Fruit fly (Drosophila melanogaster) whole organism, embryonic: ENCODE data around the gene Nnp-1.

ENCODE experiments used
- Ada2b ChIP-seq: fragments of 200-800 bp; sonication (Bioruptor generic); IDR thresholded peaks from 2 replicates; pipeline ENCODE4 v1.3.6; 2022; ENCODE audit warnings: missing biosample characterization, missing genetic modification characterization
- Blimp-1 ChIP-seq: fragments of 200-800 bp; sonication (Bioruptor generic); optimal IDR thresholded peaks from 3 replicates; lab custom pipeline; 2018; ENCODE audit warnings: missing biosample characterization, missing genetic modification characterization, mild to moderate bottlenecking, moderate library complexity, missing genetic modification reagents
- CG10147 ChIP-seq: fragments of 200-800 bp; sonication (Bioruptor generic); optimal IDR thresholded peaks from 2 replicates; lab custom pipeline; 2019; ENCODE audit warnings: missing biosample characterization, mild to moderate bottlenecking, missing genetic modification characterization, moderate library complexity
- CG11093 ChIP-seq: fragments of 200-800 bp; sonication (Bioruptor generic); IDR thresholded peaks from 3 replicates; pipeline ENCODE4 v1.3.6; 2022; ENCODE audit warnings: missing biosample characterization, missing genetic modification characterization
- CG11695 ChIP-seq: fragments of 200-800 bp; sonication (Bioruptor generic); IDR thresholded peaks from 3 replicates; pipeline ENCODE4 v1.3.6; 2022; ENCODE audit warnings: missing biosample characterization, missing genetic modification characterization
- CG12071 ChIP-seq: fragments of 200-800 bp; sonication (Bioruptor generic); optimal IDR thresholded peaks from 3 replicates; lab custom pipeline; 2018; ENCODE audit warnings: missing biosample characterization, mild to moderate bottlenecking, missing genetic modification characterization
- CG1233 ChIP-seq: fragments of 200-800 bp; sonication (Bioruptor generic); optimal IDR thresholded peaks from 4 replicates; lab custom pipeline; 2018; ENCODE audit warnings: missing biosample characterization, mild to moderate bottlenecking, missing genetic modification characterization
- CG12942 ChIP-seq: fragments of 200-800 bp; sonication (Bioruptor generic); optimal IDR thresholded peaks from 3 replicates; lab custom pipeline; 2016; ENCODE audit warnings: missing biosample characterization, missing genetic modification characterization
- CG13123 ChIP-seq: fragments of 200-800 bp; sonication (Bioruptor generic); optimal IDR thresholded peaks from 2 replicates; lab custom pipeline; 2016; ENCODE audit warnings: missing biosample characterization, missing genetic modification characterization
- CG13424 ChIP-seq: fragments of 200-800 bp; sonication (Bioruptor generic); optimal IDR thresholded peaks from 2 replicates; lab custom pipeline; 2019; ENCODE audit warnings: missing biosample characterization, mild to moderate bottlenecking, missing genetic modification characterization, moderate library complexity
- CG14860 ChIP-seq: fragments of 200-800 bp; sonication (Bioruptor generic); IDR thresholded peaks from 3 replicates; pipeline ENCODE4 v1.3.6; 2022; ENCODE audit warnings: missing biosample characterization, missing genetic modification characterization; ENCODE audit not compliant: partially characterized antibody
- CG15514 ChIP-seq: fragments of 200-800 bp; sonication (Bioruptor generic); optimal IDR thresholded peaks from 3 replicates; lab custom pipeline; 2017; ENCODE audit warnings: missing biosample characterization, missing genetic modification characterization, mild to moderate bottlenecking, moderate library complexity, missing genetic modification reagents
- CG17568 ChIP-seq: fragments of 200-800 bp; sonication (Bioruptor generic); optimal IDR thresholded peaks from 2 replicates; lab custom pipeline; 2018; ENCODE audit warnings: missing biosample characterization, mild to moderate bottlenecking, missing genetic modification characterization, moderate library complexity
- CG17802 ChIP-seq: fragments of 200-800 bp; sonication (Bioruptor generic); optimal IDR thresholded peaks from 2 replicates; lab custom pipeline; 2018; ENCODE audit warnings: missing biosample characterization, mild to moderate bottlenecking, missing genetic modification characterization, moderate library complexity
- CG2678 ChIP-seq: fragments of 200-800 bp; sonication (Bioruptor generic); optimal IDR thresholded peaks from 3 replicates; lab custom pipeline; 2019; ENCODE audit warnings: missing biosample characterization, mild to moderate bottlenecking, missing genetic modification characterization, moderate library complexity
- CG31441 ChIP-seq: fragments of 200-800 bp; sonication (Bioruptor generic); IDR thresholded peaks from 2 replicates; pipeline ENCODE4 v1.3.6; 2022; ENCODE audit warnings: missing biosample characterization, missing genetic modification characterization
- CG3407 ChIP-seq: fragments of 200-800 bp; sonication (Bioruptor generic); optimal IDR thresholded peaks from 2 replicates; lab custom pipeline; 2018; ENCODE audit warnings: missing biosample characterization, mild to moderate bottlenecking, missing genetic modification characterization
- CG7556 ChIP-seq: fragments of 200-800 bp; sonication (Bioruptor generic); optimal IDR thresholded peaks from 2 replicates; lab custom pipeline; 2017; ENCODE audit warnings: missing biosample characterization, mild to moderate bottlenecking, missing genetic modification characterization
- CG7839 ChIP-seq: fragments of 200-800 bp; sonication (Bioruptor generic); optimal IDR thresholded peaks from 3 replicates; lab custom pipeline; 2018; ENCODE audit warnings: missing biosample characterization, mild to moderate bottlenecking, missing genetic modification characterization, moderate library complexity
- CG7963 ChIP-seq: fragments of 200-800 bp; sonication (Bioruptor generic); IDR thresholded peaks from 3 replicates; pipeline ENCODE4 v1.3.6; 2022; ENCODE audit warnings: missing biosample characterization, missing genetic modification characterization; ENCODE audit not compliant: partially characterized antibody
- CG8089 ChIP-seq: fragments of 200-800 bp; sonication (Bioruptor generic); optimal IDR thresholded peaks from 3 replicates; lab custom pipeline; 2016; ENCODE audit warnings: missing biosample characterization, missing genetic modification characterization
- CG9437 ChIP-seq: fragments of 200-800 bp; sonication (Bioruptor generic); optimal IDR thresholded peaks from 2 replicates; lab custom pipeline; 2018; ENCODE audit warnings: missing biosample characterization, mild to moderate bottlenecking, missing genetic modification characterization
- CkIIα-i1 ChIP-seq: fragments of 200-800 bp; sonication (Bioruptor generic); IDR thresholded peaks from 2 replicates; pipeline ENCODE4 v1.3.6; 2022; ENCODE audit warnings: missing biosample characterization, missing genetic modification characterization
- Dfd ChIP-seq, 2 experiments: fragments of >200 bp; optimal IDR thresholded peaks; 2 replicates each; lab custom pipeline; 2017; ENCODE audit warnings: missing biosample characterization in 2 of 2, missing genetic modification characterization in 2 of 2
- HLH4C ChIP-seq: fragments of 200-800 bp; sonication (Bioruptor generic); IDR thresholded peaks from 3 replicates; pipeline ENCODE4 v1.3.6; 2022; ENCODE audit warnings: missing biosample characterization, missing genetic modification characterization; ENCODE audit not compliant: partially characterized antibody
- Hey ChIP-seq: fragments of 200-800 bp; sonication (Bioruptor generic); optimal IDR thresholded peaks from 3 replicates; lab custom pipeline; 2018; ENCODE audit warnings: missing biosample characterization, mild to moderate bottlenecking, missing genetic modification characterization
- MBD-R2 ChIP-seq: fragments of 200-800 bp; sonication (Bioruptor generic); IDR thresholded peaks from 2 replicates; pipeline ENCODE4 v1.3.6; 2022; ENCODE audit warnings: missing biosample characterization, missing genetic modification characterization
- MTF-1 ChIP-seq: fragments of 200-800 bp; sonication (Bioruptor generic); optimal IDR thresholded peaks from 2 replicates; lab custom pipeline; 2018; ENCODE audit warnings: missing biosample characterization, mild to moderate bottlenecking, missing genetic modification characterization, borderline replicate concordance
- Optix ChIP-seq: fragments of 200-800 bp; sonication (Bioruptor generic); IDR thresholded peaks from 3 replicates; pipeline ENCODE4 v1.3.6; 2022; ENCODE audit warnings: missing biosample characterization, missing genetic modification characterization
- PHDP ChIP-seq: fragments of 200-800 bp; sonication (Bioruptor generic); optimal IDR thresholded peaks from 3 replicates; lab custom pipeline; 2018; ENCODE audit warnings: missing biosample characterization, mild to moderate bottlenecking, missing genetic modification characterization, moderate library complexity
- Scr ChIP-seq: fragments of 200-800 bp; sonication (Bioruptor generic); IDR thresholded peaks from 2 replicates; pipeline ENCODE4 v1.3.6; 2022; ENCODE audit warnings: missing biosample characterization, missing genetic modification characterization; ENCODE audit not compliant: partially characterized antibody
- Sox102F ChIP-seq: fragments of 200-800 bp; sonication (Bioruptor generic); optimal IDR thresholded peaks from 2 replicates; lab custom pipeline; 2018; ENCODE audit warnings: missing biosample characterization, mild to moderate bottlenecking, missing genetic modification characterization, moderate library complexity
- TFAM ChIP-seq: fragments of 200-800 bp; sonication (Bioruptor generic); optimal IDR thresholded peaks from 2 replicates; lab custom pipeline; 2017; ENCODE audit warnings: missing biosample characterization, missing genetic modification characterization, inconsistent platforms
- ab ChIP-seq: fragments of 200-800 bp; sonication (Bioruptor generic); optimal IDR thresholded peaks from 2 replicates; lab custom pipeline; 2016; ENCODE audit warnings: missing biosample characterization, missing genetic modification characterization
- al ChIP-seq: fragments of 200-800 bp; sonication (Bioruptor generic); IDR thresholded peaks from 2 replicates; pipeline ENCODE4 v1.3.6; 2022; ENCODE audit warnings: missing biosample characterization, missing genetic modification characterization
- bcd ChIP-seq: fragments of 200-800 bp; sonication (Bioruptor generic); optimal IDR thresholded peaks from 2 replicates; lab custom pipeline; 2017; ENCODE audit warnings: missing biosample characterization, mild to moderate bottlenecking, missing genetic modification characterization
- br ChIP-seq: fragments of >200 bp; optimal IDR thresholded peaks from 2 replicates; lab custom pipeline; 2017
- corto ChIP-seq: fragments of 200-800 bp; sonication (Bioruptor generic); optimal IDR thresholded peaks from 2 replicates; lab custom pipeline; 2016; ENCODE audit warnings: missing biosample characterization, mild to moderate bottlenecking, missing genetic modification characterization, moderate library complexity
- crp ChIP-seq, 2 experiments: fragments of 200-800 bp; sonication (Bioruptor generic); optimal IDR thresholded peaks; 2 replicates in 1 of 2; 3 replicates in 1 of 2; lab custom pipeline; 2017; ENCODE audit warnings: missing biosample characterization in 2 of 2, missing genetic modification characterization in 2 of 2, mild to moderate bottlenecking in 1 of 2, moderate library complexity in 1 of 2
- gsb ChIP-seq: fragments of 200-800 bp; sonication (Bioruptor generic); IDR thresholded peaks from 2 replicates; pipeline ENCODE4 v1.3.6; 2022; ENCODE audit warnings: missing biosample characterization, missing genetic modification characterization
- klu ChIP-seq: fragments of 200-800 bp; sonication (Bioruptor generic); IDR thresholded peaks from 2 replicates; pipeline ENCODE4 v1.3.6; 2022; ENCODE audit warnings: missing biosample characterization, missing genetic modification characterization
- lov ChIP-seq, 2 experiments: fragments of 200-800 bp in 1 of 2; fragments of >200 bp in 1 of 2; sonication (Bioruptor generic) in 1 of 2; IDR thresholded peaks in 1 of 2; optimal IDR thresholded peaks in 1 of 2; 2 replicates in 1 of 2; 3 replicates in 1 of 2; pipeline versions ENCODE4 v1.3.6 to Lab custom; 2017 to 2022; ENCODE audit warnings: missing biosample characterization in 1 of 2, missing genetic modification characterization in 1 of 2
- luna ChIP-seq: fragments of 200-800 bp; sonication (Bioruptor generic); optimal IDR thresholded peaks from 2 replicates; lab custom pipeline; 2016; ENCODE audit warnings: missing biosample characterization, missing genetic modification characterization
- onecut ChIP-seq: fragments of 200-800 bp; sonication (Bioruptor generic); IDR thresholded peaks from 2 replicates; pipeline ENCODE4 v1.3.6; 2022; ENCODE audit warnings: missing biosample characterization, missing genetic modification characterization
- pfk ChIP-seq: fragments of 200-800 bp; sonication (Bioruptor generic); optimal IDR thresholded peaks from 2 replicates; lab custom pipeline; 2018; ENCODE audit warnings: missing biosample characterization, mild to moderate bottlenecking, missing genetic modification characterization, moderate library complexity
- repo ChIP-seq: fragments of 200-800 bp; sonication (Bioruptor generic); optimal IDR thresholded peaks from 2 replicates; lab custom pipeline; 2016; ENCODE audit warnings: missing biosample characterization, missing genetic modification characterization
- run ChIP-seq: fragments of 200-800 bp; sonication (Bioruptor generic); optimal IDR thresholded peaks from 3 replicates; lab custom pipeline; 2018; ENCODE audit warnings: missing biosample characterization, mild to moderate bottlenecking, missing genetic modification characterization
- tio ChIP-seq: fragments of 200-800 bp; sonication (Bioruptor generic); optimal IDR thresholded peaks from 2 replicates; lab custom pipeline; 2017; ENCODE audit warnings: missing biosample characterization, missing genetic modification characterization, inconsistent platforms
- wdn ChIP-seq: fragments of 200-800 bp; sonication (Bioruptor generic); IDR thresholded peaks from 2 replicates; pipeline ENCODE4 v1.3.6; 2022; ENCODE audit warnings: missing biosample characterization, missing genetic modification characterization

Gene Nnp-1

dm6 chr2L:13394903-13395302, 28.9 kb upstream of the Nnp-1 start, which contains the start of gene RpL24 (continued):
- TF ChIP-seq gsb (GFP tag; lab: Robert Waterston, UW) (peak; percentile 63), CG13424 (tag; lab: Kevin White, UChicago) (peak; percentile 75), CG7963 (no peak), CG3407 (GFP tag; lab: Kevin White, UChicago) (peak; percentile 90), crp (GFP tag; optimal IDR thresholded peaks at IDR 0.05; lab: Kevin White, UChicago) (peak in 1 of 2 experiments; percentile 63), Hey (tag; lab: Kevin White, UChicago) (peak; percentile 85), CG13123 (GFP tag; lab: Kevin White, UChicago) (peak; percentile 83), repo (GFP tag; lab: Kevin White, UChicago) (peak; percentile 89), br (lab: Kevin White, UChicago) (no peak), MBD-R2 (GFP tag; lab: Robert Waterston, UW) (peak; percentile 71), onecut (GFP tag; lab: Robert Waterston, UW) (peak; percentile 94), CkIIα-i1 (GFP tag; lab: Robert Waterston, UW) (no peak), CG17568 (GFP tag; lab: Kevin White, UChicago) (peak; percentile 96), pfk (GFP tag; lab: Kevin White, UChicago) (peak; percentile 85), CG1233 (GFP tag; lab: Kevin White, UChicago) (peak; percentile 96), CG12942 (GFP tag; lab: Kevin White, UChicago) (peak; percentile 77), CG11093 (GFP tag; lab: Robert Waterston, UW) (no peak; the same call in 2 of the 3 replicates), ab (peak; percentile 40), al (GFP tag; lab: Robert Waterston, UW) (peak; percentile 56), Sox102F (GFP tag; lab: Kevin White, UChicago) (peak; percentile 70), CG15514 (peak; percentile 94), CG8089 (peak; percentile 92), Blimp-1 (peak; percentile 67), PHDP (tag; lab: Kevin White, UChicago) (peak; percentile 91), CG7839 (tag; lab: Kevin White, UChicago) (peak; percentile 86), MTF-1 (GFP tag; lab: Kevin White, UChicago) (peak; percentile 97), CG17802 (tag; lab: Kevin White, UChicago) (peak; percentile 82), TFAM (GFP tag; lab: Kevin White, UChicago) (peak; percentile 86), CG11695 (GFP tag; lab: Robert Waterston, UW) (peak; percentile 81), Dfd (GFP tag; optimal IDR thresholded peaks at IDR 0.05; lab: Kevin White, UChicago) (no peak), wdn (peak; percentile 83), Ada2b (GFP tag; lab: Robert Waterston, UW) (peak; percentile 76; the same call in 1 of the 2 replicates), klu (peak; percentile 22; the same call in 1 of the 2 replicates), CG2678 (tag; lab: Kevin White, UChicago) (peak; percentile 82), luna (GFP tag; lab: Kevin White, UChicago) (peak; percentile 92), CG9437 (GFP tag; lab: Kevin White, UChicago) (peak; percentile 75), CG10147 (GFP tag; lab: Kevin White, UChicago) (peak; percentile 85), CG12071 (peak; percentile 96), tio (GFP tag; lab: Kevin White, UChicago) (no peak), bcd (peak; percentile 95), HLH4C (GFP tag; lab: Robert Waterston, UW) (no peak), CG7556 (GFP tag; lab: Kevin White, UChicago) (peak; percentile 71), lov (optimal IDR thresholded peaks at IDR 0.05; lab: Kevin White, UChicago) (no peak), lov (GFP tag; IDR thresholded peaks at IDR 0.05; lab: Robert Waterston, UW) (peak; percentile 98), CG31441 (GFP tag; lab: Robert Waterston, UW) (peak; percentile 92), Scr (GFP tag; lab: Robert Waterston, UW) (no peak; the same call in 1 of the 2 replicates), CG14860 (GFP tag; lab: Robert Waterston, UW) (no peak), run (peak; percentile 83), corto (GFP tag; lab: Kevin White, UChicago) (no peak), Optix (GFP tag; lab: Robert Waterston, UW) (peak; percentile 73)
